Worm (Caenorhabditis elegans) whole organism, L4/young adult: ENCODE measurements around the gene ric-3.

Experiments used
- dao-5 ChIP-seq: sonication (generic microtip); optimal IDR thresholded peaks from 2 replicates; lab custom pipeline; 2016; ENCODE audit warnings: missing genotype, missing genetic modification characterization, moderate library complexity, missing compliant biosample characterization
- him-1 ChIP-seq: sonication (generic microtip); optimal IDR thresholded peaks from 2 replicates; lab custom pipeline; 2016; ENCODE audit warnings: missing genotype, missing genetic modification reagents, missing genetic modification characterization, missing compliant biosample characterization

DNA sequence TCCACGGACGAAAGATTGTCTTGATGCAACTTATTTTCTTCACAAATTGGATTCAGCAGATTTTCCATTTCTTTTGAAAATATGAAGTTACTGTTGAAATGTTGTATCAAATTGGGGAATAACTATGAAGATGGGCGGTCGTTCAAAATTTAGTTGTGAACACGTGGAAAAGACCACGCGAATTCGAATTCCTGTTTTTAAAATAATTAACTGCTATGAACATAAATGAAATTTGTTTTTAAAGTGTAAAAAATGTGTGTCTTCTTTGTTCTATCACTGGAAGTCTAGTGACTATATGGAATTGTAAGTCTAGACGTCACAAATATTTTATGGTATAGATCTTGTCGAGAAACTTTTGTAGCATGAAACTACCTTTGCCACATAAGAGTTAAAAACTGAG lies 20.4 kb downstream of the ric-3 start, which contains the start of gene C06A6.7:
- no peak for TF ChIP-seq him-1 (tag; lab: Kevin White, UChicago)
- no peak for TF ChIP-seq dao-5 (tag; lab: Kevin White, UChicago)
